Worm (Caenorhabditis elegans) whole organism, L4 larva: ENCODE results near the gene T25G12.6.
A peak's percentile ranks its signal among the peaks of the same experiment; 100 is the strongest.

Experiments
- Y5F2A.4 ChIP-seq: fragments of 200-800 bp; sonication (Bioruptor generic); optimal IDR thresholded peaks from 2 replicates; lab custom pipeline; 2018; ENCODE audit warnings: mild to moderate bottlenecking, missing genetic modification characterization, missing compliant biosample characterization
- ama-1 ChIP-seq: fragments of 150-350 bp; optimal IDR thresholded peaks from 2 replicates; lab custom pipeline; 2014; ENCODE audit warnings: inconsistent platforms, mixed read lengths
- ceh-28 ChIP-seq: fragments of 150-350 bp; optimal IDR thresholded peaks from 2 replicates; lab custom pipeline; 2014; ENCODE audit warnings: missing biosample characterization, missing genetic modification reagents, missing genetic modification characterization
- ceh-82 ChIP-seq: sonication (generic microtip); optimal IDR thresholded peaks from 2 replicates; lab custom pipeline; 2017; ENCODE audit warnings: missing biosample characterization, missing genetic modification characterization
- ces-1 ChIP-seq: fragments of 150-350 bp; sonication (generic microtip); optimal IDR thresholded peaks from 4 replicates; lab custom pipeline; 2014; ENCODE audit warnings: missing biosample characterization, missing genetic modification reagents, missing genetic modification characterization
- daf-12 ChIP-seq: fragments of 150-350 bp; optimal IDR thresholded peaks from 2 replicates; lab custom pipeline; 2014; ENCODE audit warnings: missing biosample characterization, missing genetic modification reagents, missing genetic modification characterization
- egl-27 ChIP-seq: sonication (generic microtip); optimal IDR thresholded peaks from 3 replicates; lab custom pipeline; 2017; ENCODE audit warnings: missing biosample characterization, missing genetic modification reagents, missing genetic modification characterization
- lir-3 ChIP-seq: sonication (generic microtip); optimal IDR thresholded peaks from 2 replicates; lab custom pipeline; 2016; ENCODE audit warnings: mild to moderate bottlenecking, missing genetic modification characterization, missing compliant biosample characterization
- mep-1 ChIP-seq: fragments of 150-350 bp; sonication (generic microtip); optimal IDR thresholded peaks from 3 replicates; lab custom pipeline; 2014; ENCODE audit warnings: missing biosample characterization, missing genetic modification characterization
- nhr-102 ChIP-seq: sonication (generic microtip); optimal IDR thresholded peaks from 2 replicates; lab custom pipeline; 2016; ENCODE audit warnings: mild to moderate bottlenecking, missing genetic modification characterization, moderate library complexity, missing compliant biosample characterization
- nhr-237 ChIP-seq: sonication (generic microtip); optimal IDR thresholded peaks from 2 replicates; lab custom pipeline; 2017; ENCODE audit warnings: missing biosample characterization, missing genetic modification characterization
- snpc-4 ChIP-seq: fragments of 150-350 bp; optimal IDR thresholded peaks from 2 replicates; lab custom pipeline; 2014; ENCODE audit warnings: missing biosample characterization, missing genetic modification characterization
- unc-62 ChIP-seq, 3 experiments: fragments of 150-350 bp in 1 of 3; sonication (generic microtip); optimal IDR thresholded peaks in 2 of 3; peaks in 1 of 3; 1 replicate in 1 of 3; 2 replicates in 2 of 3; lab custom pipeline; 2014 to 2017; ENCODE audit warnings: missing biosample characterization in 3 of 3, missing genetic modification characterization in 3 of 3, missing genetic modification reagents in 3 of 3, missing genotype in 1 of 3
- zag-1 ChIP-seq: fragments of 150-350 bp; optimal IDR thresholded peaks from 2 replicates; lab custom pipeline; 2014; ENCODE audit warnings: missing biosample characterization, missing genetic modification characterization

- TF ChIP-seq ces-1 (GFP tag; lab: Kevin White, UChicago) (no peak), daf-12 (no peak), lir-3 (tag; lab: Kevin White, UChicago) (no peak), nhr-102 (tag; lab: Kevin White, UChicago) (no peak), zag-1 (tag; lab: Kevin White, UChicago) (no peak), nhr-237 (tag; lab: Kevin White, UChicago) (no peak), ceh-82 (tag; lab: Kevin White, UChicago) (no peak), egl-27 (no peak), mep-1 (tag; lab: Kevin White, UChicago) (peak; percentile 18), ceh-28 (tag; lab: Kevin White, UChicago) (no peak), ama-1 (no peak), Y5F2A.4 (GFP tag; lab: Kevin White, UChicago) (no peak), unc-62 (GFP tag; optimal IDR thresholded peaks at IDR 0.05 in 1 of 2; lab: Kevin White, UChicago) (no peak), unc-62 (tag; optimal IDR thresholded peaks at IDR 0.05; lab: Kevin White, UChicago) (no peak), snpc-4 (tag; lab: Kevin White, UChicago) (no peak)
These were observed 32.2 kb downstream of the T25G12.6 start for ce11 chrX:17197824-17198223.
